Fruit fly (Drosophila melanogaster): ENCODE results near the gene CG12395.

CG12395 gene

dm6 chrX:16091431-16091990, 28.8 kb upstream of the CG12395 start, which contains the start of gene Tob:
TSS of gene Tob (minus strand) at chrX:16091495.
- TF ChIP-seq CG7745 (tag; optimal IDR thresholded peaks at IDR 0.05) (no peak), caup (GFP tag; optimal IDR thresholded peaks at IDR 0.05; ENCODE audit: severe bottlenecking) (peak; percentile 47), CG9609 (GFP tag; optimal IDR thresholded peaks at IDR 0.05) (no peak), Trl (optimal IDR thresholded peaks at IDR 0.05) (peak; percentile 81 to 89), Trl (GFP tag; optimal IDR thresholded peaks at IDR 0.05) (peak; percentile 21), CG17829 (tag; optimal IDR thresholded peaks at IDR 0.05) (peak; percentile 17), CG8388 (GFP tag; optimal IDR thresholded peaks at IDR 0.05) (no peak), CG10431 (GFP tag; optimal IDR thresholded peaks at IDR 0.05) (no peak), CG17612 (GFP tag; IDR thresholded peaks at IDR 0.05) (no peak), phol (tag; optimal IDR thresholded peaks at IDR 0.05) (peak; percentile 18), pum (GFP tag; optimal IDR thresholded peaks at IDR 0.05) (no peak), CG12769 (tag; optimal IDR thresholded peaks at IDR 0.05) (peak; percentile 73), CG5245 (GFP tag; optimal IDR thresholded peaks at IDR 0.05) (no peak), CG8478 (optimal IDR thresholded peaks at IDR 0.05) (no peak), Hsf (GFP tag; optimal IDR thresholded peaks at IDR 0.05) (peak; percentile 12), Dp (GFP tag; optimal IDR thresholded peaks at IDR 0.05) (no peak), CG10147 (GFP tag; optimal IDR thresholded peaks at IDR 0.05) (no peak), bab2 (GFP tag; optimal IDR thresholded peaks at IDR 0.05) (no peak), abd-A (tag; optimal IDR thresholded peaks at IDR 0.05) (peak; percentile 46), eve (GFP tag; optimal IDR thresholded peaks at IDR 0.05) (no peak), Sry-δ (GFP tag; optimal IDR thresholded peaks at IDR 0.05) (no peak), Camta (GFP tag; optimal IDR thresholded peaks at IDR 0.05) (no peak), CG10462 (GFP tag; optimal IDR thresholded peaks at IDR 0.05) (no peak), CG15479 (GFP tag; optimal IDR thresholded peaks at IDR 0.05) (no peak), CG6654 (GFP tag; optimal IDR thresholded peaks at IDR 0.05) (no peak), CG13775 (GFP tag; optimal IDR thresholded peaks at IDR 0.05) (no peak), CoRest (tag; optimal IDR thresholded peaks at IDR 0.05) (no peak), CG8924 (tag; optimal IDR thresholded peaks at IDR 0.05) (peak; percentile 12), CG8944 (GFP tag; optimal IDR thresholded peaks at IDR 0.05) (no peak), tap (tag; optimal IDR thresholded peaks at IDR 0.05) (no peak), Atf6 (GFP tag; IDR thresholded peaks at IDR 0.05) (no peak), HmgD (GFP tag; optimal IDR thresholded peaks at IDR 0.05) (peak; percentile 38), ranshi (GFP tag; IDR thresholded peaks at IDR 0.05) (no peak), CG13296 (GFP tag; optimal IDR thresholded peaks at IDR 0.05) (no peak), Bgb (GFP tag; IDR thresholded peaks at IDR 0.05; ENCODE audit: partially characterized antibody) (peak; percentile 54; the same call in 1 of the 2 replicates), CG11696 (GFP tag; IDR thresholded peaks at IDR 0.05) (no peak), TFAM (GFP tag; optimal IDR thresholded peaks at IDR 0.05) (no peak), dati (GFP tag; IDR thresholded peaks at IDR 0.05) (no peak), CG15073 (GFP tag; optimal IDR thresholded peaks at IDR 0.05) (no peak), ssp (GFP tag; IDR thresholded peaks at IDR 0.05) (no peak), Sox102F (GFP tag; optimal IDR thresholded peaks at IDR 0.05) (peak; percentile 20), Antp (GFP tag; optimal IDR thresholded peaks at IDR 0.05) (peak; percentile 11), Aef1 (GFP tag; IDR thresholded peaks at IDR 0.05) (peak; percentile 81), dmrt11E (tag; optimal IDR thresholded peaks at IDR 0.05) (no peak), Doc3 (GFP tag; IDR thresholded peaks at IDR 0.05; ENCODE audit: partially characterized antibody) (no peak), hbn (GFP tag; IDR thresholded peaks at IDR 0.05; ENCODE audit: partially characterized antibody) (no peak), Sry-β (GFP tag; optimal IDR thresholded peaks at IDR 0.05) (peak; percentile 93), NfI (GFP tag; optimal IDR thresholded peaks at IDR 0.05) (no peak), wor (GFP tag; IDR thresholded peaks at IDR 0.05) (no peak), nmo (GFP tag; optimal IDR thresholded peaks at IDR 0.05) (peak; percentile 6), HLHmδ (GFP tag; optimal IDR thresholded peaks at IDR 0.05) (peak; percentile 41)
